Worm (Caenorhabditis elegans): ENCODE data around the gene C25A8.2.

C25A8.2 gene

ce11 chrIV:7049672-7050206 is 40.1 kb downstream of the C25A8.2 start, which contains the start of gene nhr-105:
Gene nhr-105, plus strand, starts transcription at chrIV:7050156.
- no peak for TF ChIP-seq him-1 (tag; optimal IDR thresholded peaks at IDR 0.05)
- no peak for TF ChIP-seq W03F9.2 (tag; optimal IDR thresholded peaks at IDR 0.05)
- no peak for TF ChIP-seq dao-5 (tag; optimal IDR thresholded peaks at IDR 0.05)

ce11 chrIV:7051515-7051914 is 41.9 kb downstream of the C25A8.2 start:
- no peak for TF ChIP-seq dao-5 (tag; optimal IDR thresholded peaks at IDR 0.05)
- TF ChIP-seq him-1 (tag; optimal IDR thresholded peaks at IDR 0.05): no peak
- no peak for TF ChIP-seq W03F9.2 (tag; optimal IDR thresholded peaks at IDR 0.05)

ce11 chrIV:7052135-7052534 is 42.5 kb downstream of the C25A8.2 start:
- TF ChIP-seq W03F9.2 (tag; optimal IDR thresholded peaks at IDR 0.05) (no peak), him-1 (tag; optimal IDR thresholded peaks at IDR 0.05) (no peak), dao-5 (tag; optimal IDR thresholded peaks at IDR 0.05) (no peak)

- no peak for TF ChIP-seq dao-5 (tag; optimal IDR thresholded peaks at IDR 0.05)
- TF ChIP-seq W03F9.2 (tag; optimal IDR thresholded peaks at IDR 0.05): no peak
- no peak for TF ChIP-seq him-1 (tag; optimal IDR thresholded peaks at IDR 0.05)
Measured at ce11 chrIV:7057677-7058076, 48.0 kb downstream of the C25A8.2 start, which contains the start of gene srx-50. Gene srx-50, plus strand, starts transcription at chrIV:7057977.

Measured in whole organism, L4/young adult.